Fruit fly (Drosophila melanogaster) whole organism, embryonic: ENCODE measurements around the gene CG1703.

Experiments used
- Bgb ChIP-seq: fragments of 200-800 bp; sonication (Bioruptor generic); IDR thresholded peaks from 2 replicates; pipeline ENCODE4 v1.3.6; 2022; ENCODE audit warnings: missing biosample characterization, missing genetic modification characterization; ENCODE audit not compliant: partially characterized antibody
- Blimp-1 ChIP-seq: fragments of 200-800 bp; sonication (Bioruptor generic); optimal IDR thresholded peaks from 3 replicates; lab custom pipeline; 2018; ENCODE audit warnings: missing biosample characterization, missing genetic modification characterization, mild to moderate bottlenecking, moderate library complexity, missing genetic modification reagents
- CG10274 ChIP-seq: fragments of 200-800 bp; sonication (Bioruptor generic); optimal IDR thresholded peaks from 3 replicates; lab custom pipeline; 2017; ENCODE audit warnings: missing biosample characterization, mild to moderate bottlenecking, missing genetic modification characterization
- CG10321 ChIP-seq: fragments of 200-800 bp; sonication (Bioruptor generic); IDR thresholded peaks from 2 replicates; pipeline ENCODE4 v1.3.6; 2022; ENCODE audit warnings: missing biosample characterization, missing genetic modification characterization
- CG10959 ChIP-seq: fragments of 200-800 bp; sonication (Bioruptor generic); IDR thresholded peaks from 2 replicates; pipeline ENCODE4 v1.3.6; 2022; ENCODE audit warnings: missing biosample characterization, missing genetic modification characterization
- CG11093 ChIP-seq: fragments of 200-800 bp; sonication (Bioruptor generic); IDR thresholded peaks from 3 replicates; pipeline ENCODE4 v1.3.6; 2022; ENCODE audit warnings: missing biosample characterization, missing genetic modification characterization
- CG11398 ChIP-seq: fragments of 200-800 bp; sonication (Bioruptor generic); optimal IDR thresholded peaks from 2 replicates; lab custom pipeline; 2016; ENCODE audit warnings: missing biosample characterization, missing genetic modification characterization
- CG12155 ChIP-seq: fragments of 200-800 bp; sonication (Bioruptor generic); optimal IDR thresholded peaks from 3 replicates; lab custom pipeline; 2016; ENCODE audit warnings: missing biosample characterization, missing genetic modification characterization
- CG1233 ChIP-seq: fragments of 200-800 bp; sonication (Bioruptor generic); optimal IDR thresholded peaks from 4 replicates; lab custom pipeline; 2018; ENCODE audit warnings: missing biosample characterization, mild to moderate bottlenecking, missing genetic modification characterization
- CG14050 ChIP-seq: fragments of 200-800 bp; sonication (Bioruptor generic); IDR thresholded peaks from 3 replicates; pipeline ENCODE4 v1.3.6; 2022; ENCODE audit warnings: missing biosample characterization, missing genetic modification characterization
- CG15601 ChIP-seq: fragments of 200-800 bp; sonication (Bioruptor generic); optimal IDR thresholded peaks from 3 replicates; lab custom pipeline; 2019; ENCODE audit warnings: missing biosample characterization, mild to moderate bottlenecking, missing genetic modification characterization, moderate library complexity
- CG17385 ChIP-seq: fragments of 200-800 bp; sonication (Bioruptor generic); optimal IDR thresholded peaks from 3 replicates; lab custom pipeline; 2018; ENCODE audit warnings: missing biosample characterization, mild to moderate bottlenecking, missing genetic modification characterization
- CG17802 ChIP-seq: fragments of 200-800 bp; sonication (Bioruptor generic); optimal IDR thresholded peaks from 2 replicates; lab custom pipeline; 2018; ENCODE audit warnings: missing biosample characterization, mild to moderate bottlenecking, missing genetic modification characterization, moderate library complexity
- CG30020 ChIP-seq: fragments of 200-800 bp; optimal IDR thresholded peaks from 2 replicates; lab custom pipeline; 2019; ENCODE audit warnings: missing biosample characterization, mild to moderate bottlenecking, missing genetic modification characterization, moderate library complexity
- CG3065 ChIP-seq: fragments of 200-800 bp; sonication (Bioruptor generic); optimal IDR thresholded peaks from 2 replicates; lab custom pipeline; 2016; ENCODE audit warnings: missing biosample characterization, missing genetic modification characterization
- CG31365 ChIP-seq: fragments of 200-800 bp; sonication (Bioruptor generic); optimal IDR thresholded peaks from 2 replicates; lab custom pipeline; 2018; ENCODE audit warnings: missing biosample characterization, mild to moderate bottlenecking, missing genetic modification characterization
- CG3163 ChIP-seq: fragments of 200-800 bp; sonication (Bioruptor generic); optimal IDR thresholded peaks from 3 replicates; lab custom pipeline; 2016; ENCODE audit warnings: missing biosample characterization, missing genetic modification characterization
- CG3995 ChIP-seq: fragments of 200-800 bp; sonication (Bioruptor generic); optimal IDR thresholded peaks from 3 replicates; lab custom pipeline; 2016; ENCODE audit warnings: missing biosample characterization, missing genetic modification characterization
- CG4854 ChIP-seq: fragments of 200-800 bp; sonication (Bioruptor generic); optimal IDR thresholded peaks from 2 replicates; lab custom pipeline; 2016; ENCODE audit warnings: missing biosample characterization, missing genetic modification characterization, inconsistent platforms
- CG5953 ChIP-seq: fragments of 200-800 bp; sonication (Bioruptor generic); IDR thresholded peaks from 2 replicates; pipeline ENCODE4 v1.3.6; 2022; ENCODE audit warnings: missing biosample characterization, missing genetic modification characterization
- CG7556 ChIP-seq: fragments of 200-800 bp; sonication (Bioruptor generic); optimal IDR thresholded peaks from 2 replicates; lab custom pipeline; 2017; ENCODE audit warnings: missing biosample characterization, mild to moderate bottlenecking, missing genetic modification characterization
- CG7963 ChIP-seq: fragments of 200-800 bp; sonication (Bioruptor generic); IDR thresholded peaks from 3 replicates; pipeline ENCODE4 v1.3.6; 2022; ENCODE audit warnings: missing biosample characterization, missing genetic modification characterization; ENCODE audit not compliant: partially characterized antibody
- CG8359 ChIP-seq: fragments of 200-800 bp; sonication (Bioruptor generic); optimal IDR thresholded peaks from 2 replicates; lab custom pipeline; 2017; ENCODE audit warnings: missing biosample characterization, mild to moderate bottlenecking, missing genetic modification characterization, borderline replicate concordance
- Chrac-16 ChIP-seq: fragments of 200-800 bp; sonication (Bioruptor generic); optimal IDR thresholded peaks from 3 replicates; lab custom pipeline; 2016; ENCODE audit warnings: missing biosample characterization, missing genetic modification characterization
- Dad ChIP-seq: fragments of 200-800 bp; sonication (Bioruptor generic); optimal IDR thresholded peaks from 3 replicates; lab custom pipeline; 2016; ENCODE audit warnings: missing biosample characterization, missing genetic modification characterization
- Eip74EF ChIP-seq, 2 experiments: fragments of 200-800 bp in 1 of 2; fragments of >200 bp in 1 of 2; sonication (Bioruptor generic) in 1 of 2; optimal IDR thresholded peaks; 2 replicates each; lab custom pipeline; 2017 to 2019; ENCODE audit warnings: missing biosample characterization in 2 of 2, missing genetic modification characterization in 2 of 2, mild to moderate bottlenecking in 1 of 2, moderate library complexity in 1 of 2
- Hand ChIP-seq: fragments of 200-800 bp; sonication (Bioruptor generic); optimal IDR thresholded peaks from 2 replicates; lab custom pipeline; 2017; ENCODE audit warnings: mild to moderate bottlenecking, missing biosample characterization, missing genetic modification reagents, missing genetic modification characterization
- Meics ChIP-seq: fragments of 200-800 bp; sonication (Bioruptor generic); optimal IDR thresholded peaks from 2 replicates; lab custom pipeline; 2017; ENCODE audit warnings: missing biosample characterization, mild to moderate bottlenecking, missing genetic modification characterization
- NC2α ChIP-seq: fragments of 200-800 bp; sonication (Bioruptor generic); optimal IDR thresholded peaks from 2 replicates; lab custom pipeline; 2016; ENCODE audit warnings: missing biosample characterization, missing genetic modification characterization
- Six4 ChIP-seq: fragments of 200-800 bp; sonication (Bioruptor generic); optimal IDR thresholded peaks from 2 replicates; lab custom pipeline; 2016; ENCODE audit warnings: missing biosample characterization, missing genetic modification characterization
- Ssrp ChIP-seq: fragments of 200-800 bp; sonication (Bioruptor generic); optimal IDR thresholded peaks from 2 replicates; lab custom pipeline; 2018; ENCODE audit warnings: missing biosample characterization, mild to moderate bottlenecking, missing genetic modification characterization, moderate library complexity
- Vsx1 ChIP-seq: fragments of 200-800 bp; sonication (Bioruptor generic); optimal IDR thresholded peaks from 2 replicates; lab custom pipeline; 2017; ENCODE audit warnings: missing biosample characterization, mild to moderate bottlenecking, missing genetic modification characterization, missing genetic modification reagents
- ab ChIP-seq: fragments of 200-800 bp; sonication (Bioruptor generic); optimal IDR thresholded peaks from 2 replicates; lab custom pipeline; 2016; ENCODE audit warnings: missing biosample characterization, missing genetic modification characterization
- bigmax ChIP-seq: fragments of 200-800 bp; sonication (Bioruptor generic); optimal IDR thresholded peaks from 2 replicates; lab custom pipeline; 2018; ENCODE audit warnings: missing biosample characterization, mild to moderate bottlenecking, missing genetic modification characterization
- bsh ChIP-seq, 2 experiments: fragments of 200-800 bp; sonication (Bioruptor generic); optimal IDR thresholded peaks; 2 replicates each; lab custom pipeline; 2017 to 2018; ENCODE audit warnings: mild to moderate bottlenecking in 2 of 2, missing biosample characterization in 2 of 2, missing genetic modification characterization in 2 of 2, moderate library complexity in 1 of 2
- fu2 ChIP-seq: fragments of 200-800 bp; sonication (Bioruptor generic); optimal IDR thresholded peaks from 2 replicates; lab custom pipeline; 2016; ENCODE audit warnings: missing biosample characterization, missing genetic modification characterization
- gt ChIP-seq: fragments of 200-800 bp; sonication (Bioruptor generic); IDR thresholded peaks from 2 replicates; pipeline ENCODE4 v1.3.6; 2022; ENCODE audit warnings: missing biosample characterization, missing genetic modification characterization
- ham ChIP-seq: fragments of 200-800 bp; sonication (Bioruptor generic); IDR thresholded peaks from 2 replicates; pipeline ENCODE4 v1.3.6; 2022; ENCODE audit warnings: missing biosample characterization, missing genetic modification characterization
- ken ChIP-seq: fragments of 200-800 bp; sonication (Bioruptor generic); IDR thresholded peaks from 3 replicates; pipeline ENCODE4 v1.3.6; 2022; ENCODE audit warnings: missing biosample characterization, missing genetic modification characterization
- knrl ChIP-seq: fragments of 200-800 bp; sonication (Bioruptor generic); IDR thresholded peaks from 3 replicates; pipeline ENCODE4 v1.3.6; 2022; ENCODE audit warnings: missing biosample characterization, missing genetic modification characterization; ENCODE audit not compliant: partially characterized antibody
- luna ChIP-seq: fragments of 200-800 bp; sonication (Bioruptor generic); optimal IDR thresholded peaks from 2 replicates; lab custom pipeline; 2016; ENCODE audit warnings: missing biosample characterization, missing genetic modification characterization
- mld ChIP-seq: fragments of 200-800 bp; sonication (Bioruptor generic); IDR thresholded peaks from 3 replicates; pipeline ENCODE4 v1.3.6; 2022; ENCODE audit warnings: missing biosample characterization, missing genetic modification characterization; ENCODE audit not compliant: partially characterized antibody
- pfk ChIP-seq: fragments of 200-800 bp; sonication (Bioruptor generic); optimal IDR thresholded peaks from 2 replicates; lab custom pipeline; 2018; ENCODE audit warnings: missing biosample characterization, mild to moderate bottlenecking, missing genetic modification characterization, moderate library complexity
- psq ChIP-seq: fragments of 200-800 bp; sonication (Bioruptor generic); optimal IDR thresholded peaks from 2 replicates; lab custom pipeline; 2017; ENCODE audit warnings: missing biosample characterization, missing genetic modification characterization
- ranshi ChIP-seq: fragments of 200-800 bp; sonication (Bioruptor generic); IDR thresholded peaks from 2 replicates; pipeline ENCODE4 v1.3.6; 2022; ENCODE audit warnings: missing biosample characterization, missing genetic modification characterization
- so ChIP-seq: fragments of 200-800 bp; sonication (Bioruptor generic); IDR thresholded peaks from 3 replicates; pipeline ENCODE4 v1.3.6; 2022; ENCODE audit warnings: missing biosample characterization, missing genetic modification characterization
- sug ChIP-seq: fragments of 200-800 bp; optimal IDR thresholded peaks from 2 replicates; lab custom pipeline; 2019; ENCODE audit warnings: missing biosample characterization, mild to moderate bottlenecking, missing genetic modification characterization, moderate library complexity
- twi ChIP-seq: fragments of 200-800 bp; optimal IDR thresholded peaks from 2 replicates; lab custom pipeline; 2019; ENCODE audit warnings: missing biosample characterization, mild to moderate bottlenecking, missing genetic modification characterization, moderate library complexity
- yki ChIP-seq: fragments of >200 bp; optimal IDR thresholded peaks from 3 replicates; lab custom pipeline; 2018
- zen ChIP-seq: fragments of 200-800 bp; sonication (Bioruptor generic); optimal IDR thresholded peaks from 3 replicates; lab custom pipeline; 2018; ENCODE audit warnings: missing biosample characterization, mild to moderate bottlenecking, missing genetic modification characterization, moderate library complexity
- zf30C ChIP-seq: fragments of 200-800 bp; sonication (Bioruptor generic); optimal IDR thresholded peaks from 3 replicates; lab custom pipeline; 2018; ENCODE audit warnings: missing biosample characterization, mild to moderate bottlenecking, missing genetic modification characterization

Gene CG1703

DNA sequence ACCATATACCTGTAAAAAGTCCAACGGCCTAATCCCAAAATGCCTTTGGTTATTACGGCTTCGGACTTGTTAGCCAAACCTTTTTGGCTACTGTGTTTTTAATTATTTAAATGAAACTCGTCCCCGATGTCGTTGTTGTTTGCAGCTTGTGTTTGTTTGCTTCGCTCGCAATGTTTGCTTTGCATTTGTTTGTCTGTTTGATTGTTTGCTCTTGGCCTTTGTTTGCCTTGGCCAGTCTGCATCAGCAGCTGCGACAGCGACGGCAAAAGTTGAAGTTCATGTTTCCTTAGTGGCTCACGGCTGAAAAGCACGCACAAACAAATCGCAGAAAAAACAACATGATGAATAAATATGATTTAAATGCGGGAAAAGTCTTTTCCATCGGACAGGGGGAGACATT is 48.7 kb downstream of the CG1703 start (continued):
- TF ChIP-seq gt (GFP tag; lab: Robert Waterston, UW) (no peak), zf30C (GFP tag; lab: Kevin White, UChicago) (no peak), ab (no peak), CG10321 (GFP tag; lab: Robert Waterston, UW) (no peak), yki (no peak), ken (no peak), CG8359 (GFP tag; lab: Kevin White, UChicago) (peak; percentile 32), Dad (no peak), Vsx1 (GFP tag; lab: Kevin White, UChicago) (peak; percentile 40), ranshi (GFP tag; lab: Robert Waterston, UW) (no peak), ham (GFP tag; lab: Robert Waterston, UW) (no peak), CG4854 (GFP tag; lab: Kevin White, UChicago) (peak; percentile 20), psq (GFP tag; lab: Kevin White, UChicago) (no peak), CG10274 (GFP tag; lab: Kevin White, UChicago) (no peak), Six4 (no peak), mld (no peak), CG3163 (no peak), CG11093 (GFP tag; lab: Robert Waterston, UW) (no peak), Ssrp (tag; lab: Kevin White, UChicago) (no peak), CG10959 (GFP tag; lab: Robert Waterston, UW) (no peak), Hand (no peak), Eip74EF (GFP tag; optimal IDR thresholded peaks at IDR 0.05; lab: Kevin White, UChicago) (peak in 1 of 2 experiments; percentile 11), knrl (GFP tag; lab: Robert Waterston, UW) (no peak), zen (tag; lab: Kevin White, UChicago) (no peak), so (GFP tag; lab: Robert Waterston, UW) (peak; percentile 60; the same call in 2 of the 3 replicates), twi (no peak), CG11398 (GFP tag; lab: Kevin White, UChicago) (peak; percentile 44), CG12155 (GFP tag; lab: Kevin White, UChicago) (no peak), CG7556 (GFP tag; lab: Kevin White, UChicago) (peak; percentile 9), Blimp-1 (peak; percentile 56), CG3065 (GFP tag; lab: Kevin White, UChicago) (no peak), sug (tag; lab: Kevin White, UChicago) (no peak), bsh (GFP tag; optimal IDR thresholded peaks at IDR 0.05; lab: Kevin White, UChicago) (peak in 1 of 2 experiments; percentile 48), CG17802 (tag; lab: Kevin White, UChicago) (no peak), CG3995 (GFP tag; lab: Kevin White, UChicago) (no peak), fu2 (GFP tag; lab: Kevin White, UChicago) (no peak), CG31365 (tag; lab: Kevin White, UChicago) (peak; percentile 48), CG1233 (GFP tag; lab: Kevin White, UChicago) (peak; percentile 17), CG5953 (peak; percentile 72; the same call in 1 of the 2 replicates), Meics (peak; percentile 9), Bgb (GFP tag; lab: Robert Waterston, UW) (no peak), Chrac-16 (GFP tag; lab: Kevin White, UChicago) (no peak), CG30020 (tag; lab: Kevin White, UChicago) (no peak), luna (no peak), NC2α (GFP tag; lab: Kevin White, UChicago) (no peak), CG17385 (peak; percentile 27), CG7963 (GFP tag; lab: Robert Waterston, UW) (no peak), CG15601 (tag; lab: Kevin White, UChicago) (peak; percentile 66), CG14050 (no peak), bigmax (GFP tag; lab: Kevin White, UChicago) (no peak), pfk (GFP tag; lab: Kevin White, UChicago) (no peak)
